Worm (Caenorhabditis elegans) whole organism, L1 larva: ENCODE results near the gene Y50E8A.1.

Experiments used
- aly-2 ChIP-seq: fragments of 150-350 bp; optimal IDR thresholded peaks from 2 replicates; lab custom pipeline; 2014; ENCODE audit warnings: missing biosample characterization, missing genetic modification characterization
- elt-3 ChIP-seq, 6 experiments: fragments of 150-350 bp in 1 of 6; sonication (generic microtip); optimal IDR thresholded peaks; 2 replicates each; lab custom pipeline; 2017 to 2018; ENCODE audit warnings: missing biosample characterization in 6 of 6, missing genetic modification characterization in 6 of 6, inconsistent platforms in 1 of 6
- mep-1 ChIP-seq: fragments of 150-350 bp; optimal IDR thresholded peaks from 2 replicates; lab custom pipeline; 2014; ENCODE audit warnings: missing biosample characterization, missing genetic modification characterization
- nhr-77 ChIP-seq: fragments of 150-350 bp; optimal IDR thresholded peaks from 2 replicates; lab custom pipeline; 2014; ENCODE audit warnings: missing biosample characterization, missing genetic modification characterization
- nhr-90 ChIP-seq: sonication (generic microtip); optimal IDR thresholded peaks from 2 replicates; lab custom pipeline; 2016; ENCODE audit warnings: mild to moderate bottlenecking, missing genetic modification characterization, missing compliant biosample characterization; ENCODE audit not compliant: poor library complexity
- tbx-2 ChIP-seq: sonication (generic microtip); optimal IDR thresholded peaks from 2 replicates; lab custom pipeline; 2016; ENCODE audit warnings: missing genetic modification characterization, missing compliant biosample characterization
- unc-86 ChIP-seq: sonication (generic microtip); optimal IDR thresholded peaks from 2 replicates; lab custom pipeline; 2016; ENCODE audit warnings: missing genetic modification characterization, missing compliant biosample characterization
- xbp-1 ChIP-seq: sonication (generic microtip); optimal IDR thresholded peaks from 2 replicates; lab custom pipeline; 2016; ENCODE audit warnings: missing genetic modification characterization, missing compliant biosample characterization

ce11 chrV:14728754-14729153, 2.1 kb downstream of the Y50E8A.1 start, which contains the start of gene Y50E8A.2:
- TF ChIP-seq mep-1 (no peak), xbp-1 (tag; lab: Kevin White, UChicago) (no peak), aly-2 (tag; lab: Kevin White, UChicago) (no peak), elt-3 (tag; optimal IDR thresholded peaks at IDR 0.05; lab: Kevin White, UChicago) (no peak), nhr-90 (tag; lab: Kevin White, UChicago) (no peak), tbx-2 (tag; lab: Kevin White, UChicago) (no peak), unc-86 (tag; lab: Kevin White, UChicago) (no peak), nhr-77 (tag; lab: Kevin White, UChicago) (no peak)
